Fruit fly (Drosophila melanogaster) whole organism, embryonic: ENCODE data around the gene Sox100B.

ENCODE experiments used
- CG10274 ChIP-seq: fragments of 200-800 bp; sonication (Bioruptor generic); optimal IDR thresholded peaks from 3 replicates; lab custom pipeline; 2017; ENCODE audit warnings: missing biosample characterization, mild to moderate bottlenecking, missing genetic modification characterization
- CG11456 ChIP-seq: fragments of 200-800 bp; sonication (Bioruptor generic); IDR thresholded peaks from 3 replicates; pipeline ENCODE4 v1.3.6; 2022; ENCODE audit warnings: missing biosample characterization, missing genetic modification characterization
- CG11504 ChIP-seq: fragments of 200-800 bp; sonication (Bioruptor generic); optimal IDR thresholded peaks from 3 replicates; lab custom pipeline; 2019; ENCODE audit warnings: missing biosample characterization, mild to moderate bottlenecking, missing genetic modification characterization, moderate library complexity
- CG11723 ChIP-seq: fragments of 200-800 bp; sonication (Bioruptor generic); optimal IDR thresholded peaks from 2 replicates; lab custom pipeline; 2017; ENCODE audit warnings: missing biosample characterization, mild to moderate bottlenecking, missing genetic modification characterization
- CG12155 ChIP-seq: fragments of 200-800 bp; sonication (Bioruptor generic); optimal IDR thresholded peaks from 3 replicates; lab custom pipeline; 2016; ENCODE audit warnings: missing biosample characterization, missing genetic modification characterization
- CG13624 ChIP-seq: fragments of 200-800 bp; sonication (Bioruptor generic); optimal IDR thresholded peaks from 2 replicates; lab custom pipeline; 2016; ENCODE audit warnings: missing biosample characterization, missing genetic modification characterization
- CG15011 ChIP-seq: fragments of 200-800 bp; sonication (Bioruptor generic); optimal IDR thresholded peaks from 3 replicates; lab custom pipeline; 2018; ENCODE audit warnings: missing biosample characterization, mild to moderate bottlenecking, missing genetic modification characterization
- CG1647 ChIP-seq: fragments of 200-800 bp; sonication (Bioruptor generic); optimal IDR thresholded peaks from 3 replicates; lab custom pipeline; 2016; ENCODE audit warnings: missing biosample characterization, missing genetic modification characterization
- CG16779 ChIP-seq: fragments of 200-800 bp; sonication (Bioruptor generic); IDR thresholded peaks from 2 replicates; pipeline ENCODE4 v1.3.6; 2022; ENCODE audit warnings: missing biosample characterization, missing genetic modification characterization
- CG2129 ChIP-seq: fragments of 200-800 bp; sonication (Bioruptor generic); IDR thresholded peaks from 2 replicates; pipeline ENCODE4 v1.3.6; 2022; ENCODE audit warnings: missing biosample characterization, missing genetic modification characterization; ENCODE audit not compliant: partially characterized antibody
- CG32767 ChIP-seq: fragments of 200-800 bp; sonication (Bioruptor generic); IDR thresholded peaks from 2 replicates; pipeline ENCODE4 v1.3.6; 2022; ENCODE audit warnings: missing biosample characterization, missing genetic modification characterization
- CG4282 ChIP-seq: fragments of 200-800 bp; sonication (Bioruptor generic); optimal IDR thresholded peaks from 2 replicates; lab custom pipeline; 2016; ENCODE audit warnings: missing biosample characterization, missing genetic modification characterization
- CG43689 ChIP-seq: fragments of 200-800 bp; sonication (Bioruptor generic); IDR thresholded peaks from 2 replicates; pipeline ENCODE4 v1.3.6; 2022; ENCODE audit warnings: missing biosample characterization, missing genetic modification characterization
- CG5180 ChIP-seq: fragments of 200-800 bp; sonication (Bioruptor generic); optimal IDR thresholded peaks from 3 replicates; lab custom pipeline; 2017; ENCODE audit warnings: missing biosample characterization, missing genetic modification characterization, mild to moderate bottlenecking, moderate library complexity, missing genetic modification reagents
- CG8359 ChIP-seq: fragments of 200-800 bp; sonication (Bioruptor generic); optimal IDR thresholded peaks from 2 replicates; lab custom pipeline; 2017; ENCODE audit warnings: missing biosample characterization, mild to moderate bottlenecking, missing genetic modification characterization, borderline replicate concordance
- CG9609 ChIP-seq: fragments of 200-800 bp; sonication (Bioruptor generic); optimal IDR thresholded peaks from 3 replicates; lab custom pipeline; 2016; ENCODE audit warnings: missing biosample characterization, missing genetic modification characterization
- CoRest ChIP-seq: fragments of 200-800 bp; sonication (Bioruptor generic); optimal IDR thresholded peaks from 3 replicates; lab custom pipeline; 2018; ENCODE audit warnings: missing biosample characterization, mild to moderate bottlenecking, missing genetic modification characterization, moderate library complexity
- D19A ChIP-seq: fragments of 200-800 bp; optimal IDR thresholded peaks from 3 replicates; lab custom pipeline; 2019; ENCODE audit warnings: missing biosample characterization, mild to moderate bottlenecking, missing genetic modification characterization, moderate library complexity
- Deaf1 ChIP-seq: fragments of 200-800 bp; optimal IDR thresholded peaks from 3 replicates; lab custom pipeline; 2019; ENCODE audit warnings: missing biosample characterization, mild to moderate bottlenecking, missing genetic modification characterization, moderate library complexity
- Dp ChIP-seq: fragments of 200-800 bp; sonication (Bioruptor generic); optimal IDR thresholded peaks from 2 replicates; lab custom pipeline; 2018; ENCODE audit warnings: missing biosample characterization, mild to moderate bottlenecking, missing genetic modification characterization, moderate library complexity
- Ets65A ChIP-seq: fragments of 200-800 bp; sonication (Bioruptor generic); peaks from one replicate; lab custom pipeline; 2016; ENCODE audit warnings: missing biosample characterization, missing genetic modification characterization
- Mad ChIP-seq: fragments of 200-800 bp; sonication (Bioruptor generic); optimal IDR thresholded peaks from 2 replicates; lab custom pipeline; 2016; ENCODE audit warnings: missing biosample characterization, missing genetic modification characterization
- Meics ChIP-seq: fragments of 200-800 bp; sonication (Bioruptor generic); optimal IDR thresholded peaks from 2 replicates; lab custom pipeline; 2017; ENCODE audit warnings: missing biosample characterization, mild to moderate bottlenecking, missing genetic modification characterization
- Myb ChIP-seq: fragments of 200-800 bp; sonication (Bioruptor generic); optimal IDR thresholded peaks from 2 replicates; lab custom pipeline; 2016; ENCODE audit warnings: missing biosample characterization, missing genetic modification characterization
- NFAT ChIP-seq: fragments of 200-800 bp; sonication (Bioruptor generic); IDR thresholded peaks from 2 replicates; pipeline ENCODE4 v1.3.6; 2022; ENCODE audit warnings: missing biosample characterization, missing genetic modification characterization
- Nf-YA ChIP-seq: fragments of 200-800 bp; sonication (Bioruptor generic); IDR thresholded peaks from 2 replicates; pipeline ENCODE4 v1.3.6; 2022; ENCODE audit warnings: missing biosample characterization, missing genetic modification characterization
- Scr ChIP-seq: fragments of 200-800 bp; sonication (Bioruptor generic); IDR thresholded peaks from 2 replicates; pipeline ENCODE4 v1.3.6; 2022; ENCODE audit warnings: missing biosample characterization, missing genetic modification characterization; ENCODE audit not compliant: partially characterized antibody
- Spps ChIP-seq: fragments of 200-800 bp; sonication (Bioruptor generic); optimal IDR thresholded peaks from 2 replicates; lab custom pipeline; 2018; ENCODE audit warnings: missing biosample characterization, mild to moderate bottlenecking, missing genetic modification characterization
- Trl ChIP-seq, 3 experiments: fragments of >200 bp in 2 of 3; fragments of 200-800 bp in 1 of 3; sonication (Bioruptor generic) in 1 of 3; optimal IDR thresholded peaks; 2 replicates in 1 of 3; 3 replicates in 2 of 3; lab custom pipeline; 2016 to 2017; ENCODE audit warnings: missing biosample characterization in 1 of 3, missing genetic modification characterization in 1 of 3
- Xrp1 ChIP-seq: fragments of 200-800 bp; sonication (Bioruptor generic); IDR thresholded peaks from 2 replicates; pipeline ENCODE4 v1.3.6; 2022; ENCODE audit warnings: missing biosample characterization, missing genetic modification characterization
- ap ChIP-seq: fragments of 200-800 bp; sonication (Bioruptor generic); IDR thresholded peaks from 2 replicates; pipeline ENCODE4 v1.3.6; 2022; ENCODE audit warnings: missing biosample characterization, missing genetic modification characterization
- az2 ChIP-seq: fragments of 200-800 bp; sonication (Bioruptor generic); optimal IDR thresholded peaks from 3 replicates; lab custom pipeline; 2016; ENCODE audit warnings: missing biosample characterization, missing genetic modification characterization
- bsh ChIP-seq, 2 experiments: fragments of 200-800 bp; sonication (Bioruptor generic); optimal IDR thresholded peaks; 2 replicates each; lab custom pipeline; 2017 to 2018; ENCODE audit warnings: mild to moderate bottlenecking in 2 of 2, missing biosample characterization in 2 of 2, missing genetic modification characterization in 2 of 2, moderate library complexity in 1 of 2
- dm ChIP-seq: fragments of 200-800 bp; sonication (Bioruptor generic); optimal IDR thresholded peaks from 3 replicates; lab custom pipeline; 2016; ENCODE audit warnings: missing biosample characterization, missing genetic modification characterization
- fd102C ChIP-seq: fragments of 200-800 bp; sonication (Bioruptor generic); optimal IDR thresholded peaks from 2 replicates; lab custom pipeline; 2018; ENCODE audit warnings: missing biosample characterization, mild to moderate bottlenecking, missing genetic modification characterization, moderate library complexity
- fd96Cb ChIP-seq: fragments of 200-800 bp; sonication (Bioruptor generic); optimal IDR thresholded peaks from 2 replicates; lab custom pipeline; 2018; ENCODE audit warnings: missing biosample characterization, mild to moderate bottlenecking, missing genetic modification characterization, moderate library complexity
- ftz-f1 ChIP-seq: fragments of 200-800 bp; sonication (Bioruptor generic); optimal IDR thresholded peaks from 2 replicates; lab custom pipeline; 2016; ENCODE audit warnings: missing biosample characterization, missing genetic modification characterization
- gcm ChIP-seq: fragments of 200-800 bp; sonication (Bioruptor generic); optimal IDR thresholded peaks from 2 replicates; lab custom pipeline; 2019; ENCODE audit warnings: missing biosample characterization, mild to moderate bottlenecking, missing genetic modification characterization, moderate library complexity
- grau ChIP-seq: fragments of 200-800 bp; optimal IDR thresholded peaks from 3 replicates; lab custom pipeline; 2019; ENCODE audit warnings: missing biosample characterization, mild to moderate bottlenecking, missing genetic modification characterization, moderate library complexity
- h ChIP-seq: fragments of >200 bp; optimal IDR thresholded peaks from 2 replicates; lab custom pipeline; 2017
- jigr1 ChIP-seq: fragments of 200-800 bp; sonication (Bioruptor generic); IDR thresholded peaks from 3 replicates; pipeline ENCODE4 v1.3.6; 2022; ENCODE audit warnings: missing biosample characterization, missing genetic modification characterization
- lmd ChIP-seq: fragments of 200-800 bp; sonication (Bioruptor generic); IDR thresholded peaks from 2 replicates; pipeline ENCODE4 v1.3.6; 2022; ENCODE audit warnings: missing biosample characterization, missing genetic modification characterization
- lola ChIP-seq, 3 experiments: fragments of >200 bp in 2 of 3; fragments of 200-800 bp in 1 of 3; sonication (Bioruptor generic) in 1 of 3; optimal IDR thresholded peaks; 2 replicates each; lab custom pipeline; 2017 to 2019; ENCODE audit warnings: missing biosample characterization in 3 of 3, missing genetic modification characterization in 3 of 3, mild to moderate bottlenecking in 1 of 3, moderate library complexity in 1 of 3
- schlank ChIP-seq: fragments of 200-800 bp; sonication (Bioruptor generic); optimal IDR thresholded peaks from 2 replicates; lab custom pipeline; 2018; ENCODE audit warnings: missing biosample characterization, mild to moderate bottlenecking, missing genetic modification characterization
- slp2 ChIP-seq: fragments of 200-800 bp; sonication (Bioruptor generic); optimal IDR thresholded peaks from 2 replicates; lab custom pipeline; 2016; ENCODE audit warnings: missing biosample characterization, missing genetic modification characterization
- tll ChIP-seq, 2 experiments: fragments of 200-800 bp in 1 of 2; fragments of >200 bp in 1 of 2; sonication (Bioruptor generic) in 1 of 2; optimal IDR thresholded peaks; 2 replicates each; lab custom pipeline; 2017 to 2019; ENCODE audit warnings: missing biosample characterization in 2 of 2, missing genetic modification characterization in 2 of 2, mild to moderate bottlenecking in 1 of 2, moderate library complexity in 1 of 2
- tna ChIP-seq: fragments of 200-800 bp; sonication (Bioruptor generic); IDR thresholded peaks from 2 replicates; pipeline ENCODE4 v1.3.6; 2022; ENCODE audit warnings: missing biosample characterization, missing genetic modification characterization; ENCODE audit not compliant: partially characterized antibody
- zen2 ChIP-seq: fragments of 200-800 bp; sonication (Bioruptor generic); IDR thresholded peaks from 3 replicates; pipeline ENCODE4 v1.3.6; 2022; ENCODE audit warnings: missing biosample characterization, missing genetic modification characterization; ENCODE audit not compliant: partially characterized antibody
- zfh1 ChIP-seq: fragments of 200-800 bp; sonication (Bioruptor generic); IDR thresholded peaks from 3 replicates; pipeline ENCODE4 v1.3.6; 2022; ENCODE audit warnings: missing biosample characterization, missing genetic modification characterization

Gene Sox100B

DNA sequence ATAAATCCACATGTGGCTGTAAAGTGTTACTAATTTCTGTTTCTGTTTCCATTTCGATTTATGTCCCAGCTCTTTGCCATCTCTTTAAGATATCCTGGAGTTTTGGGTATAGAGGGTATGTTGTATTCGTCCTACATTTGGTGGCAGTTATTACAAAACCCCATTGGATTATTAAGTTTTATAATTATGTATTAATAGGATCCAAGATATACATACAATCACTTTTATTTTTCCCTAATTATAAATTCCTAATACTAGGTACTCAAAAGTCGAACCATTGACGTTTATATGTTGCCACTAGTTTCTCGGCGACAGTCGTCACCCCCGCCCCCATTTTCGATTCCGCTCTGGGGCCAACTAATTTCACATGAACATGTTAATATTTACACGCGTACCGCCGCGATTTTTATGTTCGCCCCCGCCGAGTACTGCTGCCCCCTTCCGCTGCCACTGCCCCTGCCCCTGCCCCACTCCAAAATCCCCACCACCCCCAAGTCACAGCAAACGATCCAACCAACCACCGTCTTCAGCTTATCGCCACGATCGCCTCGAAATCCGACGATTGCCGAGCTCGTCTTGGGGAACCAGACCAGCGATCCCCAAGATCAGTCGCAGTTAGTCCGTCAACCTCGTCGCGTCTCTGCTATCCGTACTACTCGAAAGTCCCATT lies at the start of gene Sox100B (continued):
- TF ChIP-seq Meics (GFP tag; lab: Kevin White, UChicago): peak; percentile 14
- TF ChIP-seq h: no peak
- no peak for TF ChIP-seq CG1647 (GFP tag; lab: Kevin White, UChicago)
- peak; percentile 37 for TF ChIP-seq CG12155 (GFP tag; lab: Kevin White, UChicago)
- no peak for TF ChIP-seq Trl (optimal IDR thresholded peaks at IDR 0.05; lab: Kevin White, UChicago)
- no peak for TF ChIP-seq Trl (GFP tag; optimal IDR thresholded peaks at IDR 0.05; lab: Kevin White, UChicago)
- peak; percentile 23 for TF ChIP-seq CG8359
- no peak for TF ChIP-seq schlank
- TF ChIP-seq lola (GFP tag; optimal IDR thresholded peaks at IDR 0.05; lab: Kevin White, UChicago): peak in 1 of 3 experiments; percentile 87
- peak; percentile 40 for TF ChIP-seq fd102C
- peak; percentile 70 for TF ChIP-seq lmd (GFP tag; lab: Robert Waterston, UW)
- peak; percentile 89 for TF ChIP-seq zfh1 (GFP tag; lab: Robert Waterston, UW)
- TF ChIP-seq tll (GFP tag; optimal IDR thresholded peaks at IDR 0.05; lab: Kevin White, UChicago): peak in 1 of 2 experiments; percentile 25
- TF ChIP-seq CG11456 (GFP tag; lab: Robert Waterston, UW): no peak
- no peak for TF ChIP-seq CG43689 (GFP tag; lab: Robert Waterston, UW)
- TF ChIP-seq CG2129 (GFP tag; lab: Robert Waterston, UW): no peak
- peak; percentile 91 for TF ChIP-seq Xrp1 (GFP tag; lab: Robert Waterston, UW)
- TF ChIP-seq ap (GFP tag; lab: Robert Waterston, UW): peak; percentile 24; the same call in 1 of the 2 replicates
- peak; percentile 78 for TF ChIP-seq fd96Cb (tag; lab: Kevin White, UChicago)
- no peak for TF ChIP-seq Myb (GFP tag; lab: Kevin White, UChicago)
- peak; percentile 71 for TF ChIP-seq Spps
- TF ChIP-seq CG15011 (GFP tag; lab: Kevin White, UChicago): peak; percentile 2
- no peak for TF ChIP-seq CG32767 (GFP tag; lab: Robert Waterston, UW)
- no peak for TF ChIP-seq jigr1 (GFP tag; lab: Robert Waterston, UW)
- no peak for TF ChIP-seq Scr (GFP tag; lab: Robert Waterston, UW)
- TF ChIP-seq CoRest (tag; lab: Kevin White, UChicago): peak; percentile 75
- TF ChIP-seq tna: no peak
- TF ChIP-seq CG10274: no peak
- no peak for TF ChIP-seq CG13624 (GFP tag; lab: Kevin White, UChicago)
- TF ChIP-seq zen2 (GFP tag; lab: Robert Waterston, UW): no peak
- no peak for TF ChIP-seq NFAT (GFP tag; lab: Robert Waterston, UW)
- no peak for TF ChIP-seq CG9609 (GFP tag; lab: Kevin White, UChicago)
- no peak for TF ChIP-seq ftz-f1 (GFP tag; lab: Kevin White, UChicago)
- TF ChIP-seq Dp (GFP tag; lab: Kevin White, UChicago): no peak
- peak; percentile 86 for TF ChIP-seq Deaf1 (tag; lab: Kevin White, UChicago)
- TF ChIP-seq CG11723 (GFP tag; lab: Kevin White, UChicago): peak; percentile 23
- TF ChIP-seq CG11504: peak; percentile 73
- peak; percentile 78 for TF ChIP-seq D19A (tag; lab: Kevin White, UChicago)
- no peak for TF ChIP-seq slp2 (GFP tag; lab: Kevin White, UChicago)
- TF ChIP-seq CG5180 (GFP tag; lab: Kevin White, UChicago): peak; percentile 43
- TF ChIP-seq dm (GFP tag; lab: Kevin White, UChicago): no peak
- TF ChIP-seq Ets65A (GFP tag; lab: Kevin White, UChicago): no peak
- no peak for TF ChIP-seq CG4282 (GFP tag; lab: Kevin White, UChicago)
- TF ChIP-seq Nf-YA (GFP tag; lab: Robert Waterston, UW): no peak; the same call in 1 of the 2 replicates
- TF ChIP-seq grau (tag; lab: Kevin White, UChicago): peak; percentile 73
- TF ChIP-seq az2: peak; percentile 65
- TF ChIP-seq CG16779: no peak
- peak; percentile 59 for TF ChIP-seq gcm (GFP tag; lab: Kevin White, UChicago)
- peak in 1 of 2 experiments; percentile 84 for TF ChIP-seq bsh (GFP tag; optimal IDR thresholded peaks at IDR 0.05; lab: Kevin White, UChicago)
- TF ChIP-seq Mad (GFP tag; lab: Kevin White, UChicago): peak; percentile 10
